Worm (Caenorhabditis elegans) whole organism, L3 larva: ENCODE results near the gene Y51A2D.8.

Experiments
- ZK546.5 ChIP-seq: sonication (generic microtip); optimal IDR thresholded peaks from 2 replicates; lab custom pipeline; 2017; ENCODE audit warnings: missing biosample characterization, missing genetic modification characterization
- aly-2 ChIP-seq: fragments of 150-350 bp; optimal IDR thresholded peaks from 2 replicates; lab custom pipeline; 2014; ENCODE audit warnings: missing biosample characterization, missing genetic modification characterization
- ama-1 ChIP-seq: fragments of 150-350 bp; optimal IDR thresholded peaks from 2 replicates; lab custom pipeline; 2018
- ceh-16 ChIP-seq: sonication (generic microtip); optimal IDR thresholded peaks from 2 replicates; lab custom pipeline; 2017; ENCODE audit warnings: missing biosample characterization, missing genetic modification characterization
- ceh-82 ChIP-seq: fragments of 150-350 bp; optimal IDR thresholded peaks from 2 replicates; lab custom pipeline; 2014; ENCODE audit warnings: missing biosample characterization, missing genetic modification characterization
- ceh-9 ChIP-seq: sonication (generic microtip); optimal IDR thresholded peaks from 2 replicates; lab custom pipeline; 2018; ENCODE audit warnings: missing biosample characterization, missing genetic modification characterization
- daf-12 ChIP-seq: fragments of 150-350 bp; optimal IDR thresholded peaks from 2 replicates; lab custom pipeline; 2014; ENCODE audit warnings: missing biosample characterization, missing genetic modification reagents, missing genetic modification characterization
- egl-5 ChIP-seq: fragments of 150-350 bp; optimal IDR thresholded peaks from 2 replicates; lab custom pipeline; 2017; ENCODE audit warnings: missing biosample characterization, missing genetic modification reagents, missing genetic modification characterization, inconsistent platforms
- elt-2 ChIP-seq: sonication (generic microtip); optimal IDR thresholded peaks from 2 replicates; lab custom pipeline; 2016; ENCODE audit warnings: missing genetic modification reagents, mild to moderate bottlenecking, missing genetic modification characterization, missing compliant biosample characterization
- eor-1 ChIP-seq, 2 experiments: fragments of 150-350 bp; optimal IDR thresholded peaks; 2 replicates each; lab custom pipeline; 2014 to 2018; ENCODE audit warnings: missing biosample characterization in 2 of 2, missing genetic modification characterization in 2 of 2
- fkh-2 ChIP-seq: fragments of 150-350 bp; optimal IDR thresholded peaks from 2 replicates; lab custom pipeline; 2014; ENCODE audit warnings: missing biosample characterization, missing genetic modification reagents, missing genetic modification characterization
- fos-1 ChIP-seq: fragments of 150-350 bp; optimal IDR thresholded peaks from 2 replicates; lab custom pipeline; 2014; ENCODE audit warnings: missing biosample characterization, missing genetic modification characterization
- hmg-11 ChIP-seq: sonication (generic microtip); optimal IDR thresholded peaks from 2 replicates; lab custom pipeline; 2016; ENCODE audit warnings: missing genetic modification characterization, missing compliant biosample characterization
- lin-39 ChIP-seq: fragments of 150-350 bp; optimal IDR thresholded peaks from 2 replicates; lab custom pipeline; 2018; ENCODE audit warnings: missing biosample characterization, missing genetic modification reagents, missing genetic modification characterization
- mml-1 ChIP-seq: fragments of 150-350 bp; sonication (generic microtip); optimal IDR thresholded peaks from 3 replicates; lab custom pipeline; 2014; ENCODE audit warnings: missing biosample characterization, missing genetic modification characterization
- nhr-11 ChIP-seq: fragments of 150-350 bp; optimal IDR thresholded peaks from 2 replicates; lab custom pipeline; 2014; ENCODE audit warnings: missing biosample characterization, missing genetic modification characterization
- nhr-12 ChIP-seq: fragments of 150-350 bp; optimal IDR thresholded peaks from 2 replicates; lab custom pipeline; 2014; ENCODE audit warnings: missing biosample characterization, missing genetic modification characterization
- nhr-23 ChIP-seq: fragments of 150-350 bp; optimal IDR thresholded peaks from 2 replicates; lab custom pipeline; 2014; ENCODE audit warnings: missing biosample characterization, missing genetic modification reagents, missing genetic modification characterization
- nhr-237 ChIP-seq: fragments of 150-350 bp; optimal IDR thresholded peaks from 2 replicates; lab custom pipeline; 2014; ENCODE audit warnings: missing biosample characterization, missing genetic modification characterization
- nhr-28 ChIP-seq: fragments of 150-350 bp; optimal IDR thresholded peaks from 2 replicates; lab custom pipeline; 2014; ENCODE audit warnings: missing biosample characterization, missing genetic modification characterization
- nhr-43 ChIP-seq: sonication (generic microtip); optimal IDR thresholded peaks from 2 replicates; lab custom pipeline; 2016; ENCODE audit warnings: mild to moderate bottlenecking, missing genetic modification characterization, missing compliant biosample characterization; ENCODE audit not compliant: poor library complexity, severe bottlenecking
- nhr-67 ChIP-seq: fragments of 150-350 bp; optimal IDR thresholded peaks from 2 replicates; lab custom pipeline; 2014; ENCODE audit warnings: missing biosample characterization, missing genetic modification characterization
- nhr-77 ChIP-seq: fragments of 150-350 bp; optimal IDR thresholded peaks from 2 replicates; lab custom pipeline; 2014; ENCODE audit warnings: missing biosample characterization, missing genetic modification characterization
- pha-4 ChIP-seq: fragments of 150-350 bp; optimal IDR thresholded peaks from 2 replicates; lab custom pipeline; 2014; ENCODE audit warnings: missing biosample characterization, missing genetic modification reagents, missing genetic modification characterization
- pqm-1 ChIP-seq: fragments of 150-350 bp; optimal IDR thresholded peaks from 2 replicates; lab custom pipeline; 2017; ENCODE audit warnings: missing biosample characterization, missing genetic modification characterization, inconsistent platforms
- sea-2 ChIP-seq: fragments of 150-350 bp; sonication (generic microtip); optimal IDR thresholded peaks from 4 replicates; lab custom pipeline; 2014; ENCODE audit warnings: missing biosample characterization, missing genetic modification reagents, missing genetic modification characterization
- skn-1 ChIP-seq: fragments of 150-350 bp; optimal IDR thresholded peaks from 2 replicates; lab custom pipeline; 2014; ENCODE audit warnings: missing biosample characterization, missing genetic modification characterization
- unc-39 ChIP-seq: sonication (generic microtip); optimal IDR thresholded peaks from 4 replicates; lab custom pipeline; 2017; ENCODE audit warnings: missing biosample characterization, missing genetic modification characterization
- unc-62 ChIP-seq: fragments of 150-350 bp; sonication (generic microtip); optimal IDR thresholded peaks from 4 replicates; lab custom pipeline; 2014; ENCODE audit warnings: missing biosample characterization, missing genetic modification reagents, missing genetic modification characterization
- zag-1 ChIP-seq: fragments of 150-350 bp; optimal IDR thresholded peaks from 2 replicates; lab custom pipeline; 2014; ENCODE audit warnings: missing biosample characterization, missing genetic modification characterization
- ztf-11 ChIP-seq: fragments of 150-350 bp; optimal IDR thresholded peaks from 2 replicates; lab custom pipeline; 2014; ENCODE audit warnings: missing biosample characterization, missing genetic modification characterization
- ztf-4 ChIP-seq: fragments of 150-350 bp; optimal IDR thresholded peaks from 2 replicates; lab custom pipeline; 2014; ENCODE audit warnings: missing biosample characterization, missing genetic modification characterization

Gene Y51A2D.8

DNA sequence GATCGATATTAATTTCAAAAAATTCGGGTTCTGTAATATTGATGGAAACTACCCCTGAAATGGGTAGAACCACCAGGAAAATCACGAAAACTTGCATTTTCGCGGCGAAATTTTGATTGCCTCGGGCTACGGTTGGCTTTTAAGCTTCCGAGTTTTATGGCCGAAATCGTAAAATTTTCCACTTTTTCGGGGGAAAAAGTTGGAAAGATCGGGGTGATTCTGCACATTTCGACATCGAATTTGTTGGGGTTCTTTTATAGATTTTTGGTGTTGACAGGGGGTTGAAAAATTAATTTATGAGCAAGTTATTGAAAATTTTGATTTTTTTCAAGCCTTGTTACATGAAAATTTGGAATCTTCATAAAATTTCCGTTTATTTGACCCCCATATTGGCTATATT is at the start of gene Y51A2D.8:
TSS of gene Y51A2D.8 (minus strand) at position 101 of the 400 bp plus-strand sequence.
- TF ChIP-seq zag-1 (tag; lab: Kevin White, UChicago) (no peak), nhr-237 (tag; lab: Kevin White, UChicago) (no peak)
- TF ChIP-seq, all 47 proteins: peak for 0

DNA sequence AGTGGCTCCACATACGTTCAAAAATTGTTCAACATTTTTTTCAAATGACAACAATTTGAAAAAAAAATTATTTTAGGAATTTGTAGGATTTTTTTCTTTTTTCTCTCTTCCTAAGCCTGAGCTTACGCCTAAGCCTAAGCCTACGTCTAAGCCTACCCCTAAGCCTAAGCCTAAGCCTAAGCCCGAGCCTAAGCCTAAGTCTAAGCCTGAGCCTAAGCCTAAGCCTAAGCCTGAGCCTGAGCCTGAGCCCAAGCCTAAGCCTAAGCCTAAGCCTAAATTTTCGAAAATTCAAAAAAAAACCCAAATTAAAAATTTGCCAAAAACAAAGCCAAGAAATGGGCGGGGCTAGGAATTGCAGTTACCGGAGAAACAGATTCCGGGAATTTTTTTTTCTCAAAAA is 44.1 kb upstream of the Y51A2D.8 start:
- TF ChIP-seq nhr-28: no peak
- no peak for TF ChIP-seq nhr-77 (tag; lab: Kevin White, UChicago)

DNA sequence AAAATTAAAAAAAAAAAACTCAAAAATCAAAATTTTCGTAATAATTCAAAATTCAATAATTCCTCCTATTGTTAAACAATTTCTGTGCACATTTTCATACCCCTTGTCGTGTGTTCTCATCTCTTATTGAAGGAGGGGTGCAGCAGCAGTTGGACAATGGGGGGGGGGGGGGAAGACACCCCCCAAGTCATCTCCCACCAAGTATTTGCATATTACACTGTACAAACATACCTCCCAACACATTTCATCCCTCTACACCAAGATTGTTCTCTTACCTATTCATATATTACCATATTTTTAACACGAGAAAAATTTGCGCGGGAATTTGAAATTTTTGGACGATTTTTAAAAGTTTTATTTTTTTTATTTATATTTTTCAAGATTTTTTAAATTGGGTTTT is 42.6 kb upstream of the Y51A2D.8 start:
- no peak for TF ChIP-seq ceh-16 (tag; lab: Kevin White, UChicago)
- TF ChIP-seq pha-4 (tag; lab: Kevin White, UChicago): peak; percentile 17
- TF ChIP-seq hmg-11 (tag; lab: Kevin White, UChicago): peak; percentile 21
- TF ChIP-seq, all 47 proteins: peak for 2

DNA sequence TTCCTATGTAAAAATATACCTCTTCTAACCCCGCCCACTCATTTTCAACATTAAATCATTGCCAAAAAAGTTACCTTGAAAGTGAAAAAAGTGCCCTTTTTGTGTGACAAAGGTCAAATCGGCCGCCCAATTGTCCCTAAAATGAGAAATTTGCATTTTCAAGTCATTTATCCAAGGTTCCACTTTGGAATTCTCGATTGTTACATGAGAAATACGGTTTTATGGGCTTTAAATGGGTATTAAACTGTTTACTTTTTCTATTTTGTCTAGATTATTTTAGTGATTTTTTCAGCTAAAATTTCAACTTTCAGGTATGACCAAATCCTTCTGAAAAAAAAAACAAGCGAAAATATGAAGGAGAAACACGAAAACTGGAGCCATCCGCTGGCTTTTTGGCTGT is 38.8 kb upstream of the Y51A2D.8 start, which contains the start of gene grdn-1:
TSS of gene grdn-1 (plus strand) at position 301 of the 400 bp plus-strand sequence.
- no peak for TF ChIP-seq skn-1 (tag; lab: Kevin White, UChicago)
- TF ChIP-seq nhr-11: no peak
- TF ChIP-seq ztf-11 (tag; lab: Kevin White, UChicago): no peak
- no peak for TF ChIP-seq nhr-77 (tag; lab: Kevin White, UChicago)
- TF ChIP-seq ceh-9 (tag; lab: Kevin White, UChicago): no peak
- TF ChIP-seq ZK546.5 (tag; lab: Kevin White, UChicago): no peak
- no peak for TF ChIP-seq nhr-43 (tag; lab: Kevin White, UChicago)
- no peak for TF ChIP-seq pha-4 (tag; lab: Kevin White, UChicago)
- TF ChIP-seq ztf-4: no peak
- TF ChIP-seq nhr-67: no peak
- TF ChIP-seq pqm-1: no peak
- no peak for TF ChIP-seq hmg-11 (tag; lab: Kevin White, UChicago)
- TF ChIP-seq ceh-82 (tag; lab: Kevin White, UChicago): no peak
- TF ChIP-seq elt-2 (tag; lab: Kevin White, UChicago): no peak
- TF ChIP-seq nhr-12 (tag; lab: Kevin White, UChicago): no peak
- no peak for TF ChIP-seq aly-2 (tag; lab: Kevin White, UChicago)
- TF ChIP-seq eor-1 (tag; optimal IDR thresholded peaks at IDR 0.05; lab: Kevin White, UChicago): no peak
- TF ChIP-seq lin-39 (tag; lab: Kevin White, UChicago): no peak
- TF ChIP-seq fos-1 (tag; lab: Kevin White, UChicago): no peak
- TF ChIP-seq, all 47 proteins: peak for 0

DNA sequence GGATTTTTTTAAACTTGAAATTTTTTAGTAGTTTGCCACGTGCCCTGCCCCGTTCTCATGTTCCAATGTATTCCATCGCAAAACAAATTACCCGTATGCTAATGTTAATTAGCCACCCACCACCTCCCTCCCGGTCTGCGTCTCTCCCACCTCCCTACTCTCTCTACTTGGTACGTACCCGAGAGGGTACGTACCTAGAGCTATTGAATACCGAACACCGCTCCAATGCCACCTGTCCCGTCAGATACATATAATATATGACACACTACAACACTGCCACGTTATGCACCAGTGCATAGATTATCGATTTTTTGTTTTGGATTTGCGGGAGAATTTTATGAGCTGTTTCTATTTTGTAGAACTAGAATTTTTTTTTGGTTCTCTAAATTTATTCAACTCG is 35.9 kb upstream of the Y51A2D.8 start:
- peak; percentile 6 for TF ChIP-seq hmg-11 (tag; lab: Kevin White, UChicago)
- TF ChIP-seq egl-5 (tag; lab: Kevin White, UChicago): no peak

DNA sequence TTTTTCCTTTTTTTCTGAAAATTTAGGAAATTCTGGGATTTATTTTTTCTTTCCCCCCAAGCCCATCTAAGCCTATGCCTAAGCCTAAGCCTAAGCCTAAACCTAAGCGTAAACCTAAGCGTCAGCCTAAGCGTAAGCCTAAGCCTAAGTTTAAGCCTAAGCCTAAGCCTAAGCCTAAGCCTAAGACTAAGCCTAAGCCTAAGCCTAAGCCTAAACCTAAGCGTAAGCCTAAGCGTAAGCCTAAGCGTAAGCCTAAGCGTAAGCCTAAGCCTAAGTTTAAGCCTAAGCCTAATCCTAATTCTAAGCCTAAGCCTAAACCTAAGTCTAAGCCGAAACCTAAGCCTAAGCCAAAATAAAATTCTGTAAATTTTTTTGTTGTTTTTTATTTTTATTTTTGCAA is 34.3 kb upstream of the Y51A2D.8 start:
- TF ChIP-seq ztf-11 (tag; lab: Kevin White, UChicago): no peak
- TF ChIP-seq mml-1 (tag; lab: Kevin White, UChicago): no peak
- TF ChIP-seq fkh-2: no peak
- no peak for TF ChIP-seq ama-1 (lab: Kevin White, UChicago)
- no peak for TF ChIP-seq elt-2 (tag; lab: Kevin White, UChicago)
- TF ChIP-seq eor-1 (tag; optimal IDR thresholded peaks at IDR 0.05; lab: Kevin White, UChicago): no peak
- no peak for TF ChIP-seq nhr-23 (tag; lab: Kevin White, UChicago)
- TF ChIP-seq nhr-237 (tag; lab: Kevin White, UChicago): no peak
- TF ChIP-seq nhr-11: no peak
- TF ChIP-seq unc-39 (tag; lab: Kevin White, UChicago): no peak
- no peak for TF ChIP-seq fos-1 (tag; lab: Kevin White, UChicago)
- no peak for TF ChIP-seq ceh-16 (tag; lab: Kevin White, UChicago)
- no peak for TF ChIP-seq unc-62
- no peak for TF ChIP-seq zag-1 (tag; lab: Kevin White, UChicago)
- no peak for TF ChIP-seq sea-2 (GFP tag; lab: Kevin White, UChicago)
- TF ChIP-seq daf-12 (tag; lab: Kevin White, UChicago): no peak
- TF ChIP-seq skn-1 (tag; lab: Kevin White, UChicago): no peak
- TF ChIP-seq nhr-28: no peak
